Worm (Caenorhabditis elegans) whole organism, midembryonic: ENCODE results near the gene F19C6.3.

Experiments used
- T22C8.4 ChIP-seq: fragments of 200-800 bp; sonication (Bioruptor generic); IDR thresholded peaks from 2 replicates; pipeline ENCODE4 v1.3.6; 2022; ENCODE audit warnings: missing genetic modification characterization, missing compliant biosample characterization
- flt-1 ChIP-seq: fragments of 200-800 bp; sonication (Bioruptor generic); IDR thresholded peaks from 2 replicates; pipeline ENCODE4 v1.3.6; 2022; ENCODE audit warnings: missing genetic modification characterization, missing compliant biosample characterization
- med-1 ChIP-seq: sonication (generic microtip); optimal IDR thresholded peaks from 2 replicates; lab custom pipeline; 2017; ENCODE audit warnings: missing genetic modification characterization, mild to moderate bottlenecking, missing compliant biosample characterization, antibody characterized with exemption, missing genetic modification reagents; ENCODE audit not compliant: insufficient read depth

DNA sequence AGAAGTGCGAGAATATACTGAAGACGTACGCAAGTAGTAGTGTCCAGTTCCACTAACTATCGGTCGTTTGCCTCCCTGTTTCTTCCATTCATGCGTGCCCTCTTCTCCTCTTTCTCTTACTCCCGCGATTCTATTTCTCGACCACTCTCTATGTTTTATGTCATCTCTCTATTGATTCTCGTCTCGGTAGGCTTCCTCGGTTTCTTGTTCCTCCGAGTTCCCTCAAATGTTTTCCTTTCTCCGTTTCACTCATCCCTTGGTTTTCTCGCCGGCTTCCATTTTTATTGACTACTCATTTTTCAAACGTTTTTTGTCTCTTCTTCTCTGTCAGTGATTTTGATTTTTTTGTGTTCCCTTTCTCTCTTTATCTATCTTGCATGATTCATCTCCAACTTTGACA, 17.8 kb upstream of the F19C6.3 start:
- TF ChIP-seq med-1 = no peak
- no peak; the same call in 1 of the 2 replicates for TF ChIP-seq flt-1 (GFP tag; lab: Robert Waterston, UW)
- TF ChIP-seq T22C8.4 (GFP tag; lab: Robert Waterston, UW) = no peak
